Fruit fly (Drosophila melanogaster) whole organism, embryonic: ENCODE data around the gene HDAC4.

Experiments
- Abd-B ChIP-seq: fragments of 200-800 bp; sonication (Bioruptor generic); optimal IDR thresholded peaks from 2 replicates; lab custom pipeline; 2018; ENCODE audit warnings: missing biosample characterization, mild to moderate bottlenecking, missing genetic modification characterization, moderate library complexity
- B-H1 ChIP-seq: fragments of 200-800 bp; sonication (Bioruptor generic); IDR thresholded peaks from 3 replicates; pipeline ENCODE4 v1.3.6; 2022; ENCODE audit warnings: missing biosample characterization, missing genetic modification characterization
- Bgb ChIP-seq: fragments of 200-800 bp; sonication (Bioruptor generic); IDR thresholded peaks from 2 replicates; pipeline ENCODE4 v1.3.6; 2022; ENCODE audit warnings: missing biosample characterization, missing genetic modification characterization; ENCODE audit not compliant: partially characterized antibody
- BtbVII ChIP-seq: fragments of 200-800 bp; sonication (Bioruptor generic); optimal IDR thresholded peaks from 3 replicates; lab custom pipeline; 2017; ENCODE audit warnings: missing biosample characterization, mild to moderate bottlenecking, missing genetic modification characterization
- CG10543 ChIP-seq: fragments of 200-800 bp; sonication (Bioruptor generic); optimal IDR thresholded peaks from 3 replicates; lab custom pipeline; 2017; ENCODE audit warnings: missing biosample characterization, mild to moderate bottlenecking, missing genetic modification characterization, moderate library complexity
- CG13775 ChIP-seq: fragments of 200-800 bp; sonication (Bioruptor generic); optimal IDR thresholded peaks from 3 replicates; lab custom pipeline; 2017; ENCODE audit warnings: missing biosample characterization, mild to moderate bottlenecking, missing genetic modification characterization
- CG14965 ChIP-seq: fragments of 200-800 bp; sonication (Bioruptor generic); optimal IDR thresholded peaks from 2 replicates; lab custom pipeline; 2016; ENCODE audit warnings: missing biosample characterization, missing genetic modification characterization, borderline replicate concordance
- CG17328 ChIP-seq: fragments of 200-800 bp; sonication (Bioruptor generic); IDR thresholded peaks from 2 replicates; pipeline ENCODE4 v1.3.6; 2022; ENCODE audit warnings: missing biosample characterization, missing genetic modification characterization
- CG17359 ChIP-seq: fragments of 200-800 bp; sonication (Bioruptor generic); optimal IDR thresholded peaks from 3 replicates; lab custom pipeline; 2018; ENCODE audit warnings: missing biosample characterization, mild to moderate bottlenecking, missing genetic modification characterization, moderate library complexity
- CG17385 ChIP-seq: fragments of 200-800 bp; sonication (Bioruptor generic); optimal IDR thresholded peaks from 3 replicates; lab custom pipeline; 2018; ENCODE audit warnings: missing biosample characterization, mild to moderate bottlenecking, missing genetic modification characterization
- CG18262 ChIP-seq: fragments of 200-800 bp; optimal IDR thresholded peaks from 3 replicates; lab custom pipeline; 2019; ENCODE audit warnings: missing biosample characterization, mild to moderate bottlenecking, missing genetic modification characterization, moderate library complexity
- CG2116 ChIP-seq: fragments of 200-800 bp; sonication (Bioruptor generic); optimal IDR thresholded peaks from 3 replicates; lab custom pipeline; 2018; ENCODE audit warnings: missing biosample characterization, mild to moderate bottlenecking, missing genetic modification characterization
- CG2678 ChIP-seq: fragments of 200-800 bp; sonication (Bioruptor generic); optimal IDR thresholded peaks from 3 replicates; lab custom pipeline; 2019; ENCODE audit warnings: missing biosample characterization, mild to moderate bottlenecking, missing genetic modification characterization, moderate library complexity
- CG2889 ChIP-seq: fragments of 200-800 bp; sonication (Bioruptor generic); IDR thresholded peaks from 3 replicates; pipeline ENCODE4 v1.3.6; 2022; ENCODE audit warnings: missing biosample characterization, missing genetic modification characterization
- CG31441 ChIP-seq: fragments of 200-800 bp; sonication (Bioruptor generic); IDR thresholded peaks from 2 replicates; pipeline ENCODE4 v1.3.6; 2022; ENCODE audit warnings: missing biosample characterization, missing genetic modification characterization
- CG3281 ChIP-seq: fragments of 200-800 bp; sonication (Bioruptor generic); optimal IDR thresholded peaks from 3 replicates; lab custom pipeline; 2017; ENCODE audit warnings: missing biosample characterization, mild to moderate bottlenecking, missing genetic modification characterization
- CG5245 ChIP-seq: fragments of 200-800 bp; sonication (Bioruptor generic); optimal IDR thresholded peaks from 3 replicates; lab custom pipeline; 2016; ENCODE audit warnings: missing biosample characterization, missing genetic modification characterization
- CG6689 ChIP-seq: fragments of 200-800 bp; sonication (Bioruptor generic); IDR thresholded peaks from 2 replicates; pipeline ENCODE4 v1.3.6; 2022; ENCODE audit warnings: missing biosample characterization, missing genetic modification characterization
- CG7963 ChIP-seq: fragments of 200-800 bp; sonication (Bioruptor generic); IDR thresholded peaks from 3 replicates; pipeline ENCODE4 v1.3.6; 2022; ENCODE audit warnings: missing biosample characterization, missing genetic modification characterization; ENCODE audit not compliant: partially characterized antibody
- CG8290 ChIP-seq, 3 experiments: fragments of 200-800 bp; sonication (Bioruptor generic); optimal IDR thresholded peaks; 2 replicates each; lab custom pipeline; 2016 to 2019; ENCODE audit warnings: missing biosample characterization in 3 of 3, missing genetic modification characterization in 3 of 3, mild to moderate bottlenecking in 2 of 3, moderate library complexity in 1 of 3
- CoRest ChIP-seq: fragments of 200-800 bp; sonication (Bioruptor generic); optimal IDR thresholded peaks from 3 replicates; lab custom pipeline; 2018; ENCODE audit warnings: missing biosample characterization, mild to moderate bottlenecking, missing genetic modification characterization, moderate library complexity
- D19A ChIP-seq: fragments of 200-800 bp; optimal IDR thresholded peaks from 3 replicates; lab custom pipeline; 2019; ENCODE audit warnings: missing biosample characterization, mild to moderate bottlenecking, missing genetic modification characterization, moderate library complexity
- D19B ChIP-seq: fragments of 200-800 bp; sonication (Bioruptor generic); optimal IDR thresholded peaks from 2 replicates; lab custom pipeline; 2017; ENCODE audit warnings: missing biosample characterization, mild to moderate bottlenecking, missing genetic modification characterization
- Deaf1 ChIP-seq: fragments of 200-800 bp; optimal IDR thresholded peaks from 3 replicates; lab custom pipeline; 2019; ENCODE audit warnings: missing biosample characterization, mild to moderate bottlenecking, missing genetic modification characterization, moderate library complexity
- Drgx ChIP-seq: fragments of 200-800 bp; sonication (Bioruptor generic); IDR thresholded peaks from 2 replicates; pipeline ENCODE4 v1.3.6; 2022; ENCODE audit warnings: missing biosample characterization, missing genetic modification characterization
- Ets65A ChIP-seq: fragments of 200-800 bp; sonication (Bioruptor generic); peaks from one replicate; lab custom pipeline; 2016; ENCODE audit warnings: missing biosample characterization, missing genetic modification characterization
- Fer1 ChIP-seq: fragments of 200-800 bp; sonication (Bioruptor generic); optimal IDR thresholded peaks from 2 replicates; lab custom pipeline; 2017; ENCODE audit warnings: missing biosample characterization, mild to moderate bottlenecking, missing genetic modification characterization
- Hr78 ChIP-seq, 2 experiments: fragments of 200-800 bp in 1 of 2; fragments of >200 bp in 1 of 2; sonication (Bioruptor generic) in 1 of 2; optimal IDR thresholded peaks; 2 replicates each; lab custom pipeline; 2017 to 2019; ENCODE audit warnings: missing biosample characterization in 2 of 2, missing genetic modification characterization in 2 of 2, mild to moderate bottlenecking in 1 of 2, moderate library complexity in 1 of 2
- Jarid2 ChIP-seq: fragments of 200-800 bp; sonication (Bioruptor generic); optimal IDR thresholded peaks from 3 replicates; lab custom pipeline; 2017; ENCODE audit warnings: mild to moderate bottlenecking, missing biosample characterization, missing genetic modification reagents, missing genetic modification characterization
- NfI ChIP-seq: fragments of 200-800 bp; sonication (Bioruptor generic); optimal IDR thresholded peaks from 3 replicates; lab custom pipeline; 2018; ENCODE audit warnings: missing biosample characterization, mild to moderate bottlenecking, missing genetic modification characterization, moderate library complexity
- Sox100B ChIP-seq: fragments of 200-800 bp; sonication (Bioruptor generic); optimal IDR thresholded peaks from 3 replicates; lab custom pipeline; 2018; ENCODE audit warnings: missing biosample characterization, mild to moderate bottlenecking, missing genetic modification characterization
- Trl ChIP-seq, 3 experiments: fragments of >200 bp in 2 of 3; fragments of 200-800 bp in 1 of 3; sonication (Bioruptor generic) in 1 of 3; optimal IDR thresholded peaks; 2 replicates in 1 of 3; 3 replicates in 2 of 3; lab custom pipeline; 2016 to 2017; ENCODE audit warnings: missing biosample characterization in 1 of 3, missing genetic modification characterization in 1 of 3
- bcd ChIP-seq: fragments of 200-800 bp; sonication (Bioruptor generic); optimal IDR thresholded peaks from 2 replicates; lab custom pipeline; 2017; ENCODE audit warnings: missing biosample characterization, mild to moderate bottlenecking, missing genetic modification characterization
- bigmax ChIP-seq: fragments of 200-800 bp; sonication (Bioruptor generic); optimal IDR thresholded peaks from 2 replicates; lab custom pipeline; 2018; ENCODE audit warnings: missing biosample characterization, mild to moderate bottlenecking, missing genetic modification characterization
- caup ChIP-seq: fragments of 200-800 bp; sonication (Bioruptor generic); optimal IDR thresholded peaks from 3 replicates; lab custom pipeline; 2017; ENCODE audit warnings: missing biosample characterization, mild to moderate bottlenecking, missing genetic modification characterization, moderate library complexity; ENCODE audit not compliant: severe bottlenecking
- cg ChIP-seq: fragments of 200-800 bp; sonication (Bioruptor generic); optimal IDR thresholded peaks from 3 replicates; lab custom pipeline; 2019; ENCODE audit warnings: missing biosample characterization, mild to moderate bottlenecking, missing genetic modification characterization, moderate library complexity
- da ChIP-seq: fragments of 200-800 bp; sonication (Bioruptor generic); optimal IDR thresholded peaks from 2 replicates; lab custom pipeline; 2016; ENCODE audit warnings: missing biosample characterization, missing genetic modification characterization
- grau ChIP-seq: fragments of 200-800 bp; optimal IDR thresholded peaks from 3 replicates; lab custom pipeline; 2019; ENCODE audit warnings: missing biosample characterization, mild to moderate bottlenecking, missing genetic modification characterization, moderate library complexity
- repo ChIP-seq: fragments of 200-800 bp; sonication (Bioruptor generic); optimal IDR thresholded peaks from 2 replicates; lab custom pipeline; 2016; ENCODE audit warnings: missing biosample characterization, missing genetic modification characterization
- rib ChIP-seq: fragments of 200-800 bp; sonication (Bioruptor generic); IDR thresholded peaks from 2 replicates; pipeline ENCODE4 v1.3.6; 2022; ENCODE audit warnings: missing biosample characterization, missing genetic modification characterization
- row ChIP-seq: fragments of 200-800 bp; sonication (Bioruptor generic); IDR thresholded peaks from 3 replicates; pipeline ENCODE4 v1.3.6; 2022; ENCODE audit warnings: missing biosample characterization, missing genetic modification characterization
- salm ChIP-seq: fragments of 200-800 bp; sonication (Bioruptor generic); optimal IDR thresholded peaks from 2 replicates; lab custom pipeline; 2018; ENCODE audit warnings: missing biosample characterization, mild to moderate bottlenecking, missing genetic modification characterization
- sens ChIP-seq: fragments of 200-800 bp; sonication (Bioruptor generic); peaks from one replicate; lab custom pipeline; 2016; ENCODE audit warnings: missing biosample characterization, missing genetic modification characterization
- sqz ChIP-seq: fragments of 200-800 bp; sonication (Bioruptor generic); optimal IDR thresholded peaks from 3 replicates; lab custom pipeline; 2018; ENCODE audit warnings: missing biosample characterization, mild to moderate bottlenecking, missing genetic modification characterization

The HDAC4 gene

DNA sequence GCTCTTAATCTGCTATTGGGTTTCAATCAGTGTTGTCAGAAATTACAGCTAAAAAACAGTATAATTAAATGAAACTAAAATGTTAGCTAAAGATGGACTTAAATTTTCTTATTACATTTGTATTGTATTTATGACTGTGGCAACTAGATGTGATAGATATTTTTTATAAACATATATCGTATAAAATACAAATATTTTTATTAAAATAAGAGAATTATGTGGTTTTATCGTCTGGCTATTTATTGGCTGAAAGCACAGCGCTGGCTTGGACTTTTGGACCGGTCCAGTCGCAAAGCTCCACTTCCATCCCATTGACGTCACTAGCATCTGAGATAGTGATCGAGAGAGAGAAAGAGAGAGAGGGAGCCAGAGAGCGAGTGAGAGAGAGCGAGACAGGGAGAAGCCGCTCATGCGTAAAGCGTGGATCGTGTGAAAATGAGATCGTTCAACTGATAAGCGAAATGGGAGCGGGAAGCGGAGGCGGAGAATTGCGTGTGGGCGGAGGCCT, 34.0 kb upstream of the HDAC4 start (continued):
- TF ChIP-seq Abd-B (GFP tag; lab: Kevin White, UChicago) (peak; percentile 6), CoRest (tag; lab: Kevin White, UChicago) (peak; percentile 52), BtbVII (peak; percentile 62), Trl (optimal IDR thresholded peaks at IDR 0.05; lab: Kevin White, UChicago) (peak; percentile 53 to 80), Trl (GFP tag; optimal IDR thresholded peaks at IDR 0.05; lab: Kevin White, UChicago) (no peak), rib (GFP tag; lab: Robert Waterston, UW) (0 out of 2 replicates have a peak, but pooled peaks have one; percentile 27), bcd (GFP tag; lab: Kevin White, UChicago) (peak; percentile 39), D19B (GFP tag; lab: Kevin White, UChicago) (peak; percentile 1), caup (GFP tag; lab: Kevin White, UChicago) (peak; percentile 3), CG2678 (tag; lab: Kevin White, UChicago) (peak; percentile 73), CG3281 (GFP tag; lab: Kevin White, UChicago) (peak; percentile 60), CG13775 (GFP tag; lab: Kevin White, UChicago) (peak; percentile 14), NfI (GFP tag; lab: Kevin White, UChicago) (peak; percentile 36), CG31441 (GFP tag; lab: Robert Waterston, UW) (peak; percentile 18; the same call in 1 of the 2 replicates), CG6689 (GFP tag; lab: Robert Waterston, UW) (peak; percentile 40; the same call in 1 of the 2 replicates), CG17385 (GFP tag; lab: Kevin White, UChicago) (peak; percentile 34)
- TF ChIP-seq, all 482 proteins: peak for 112

DNA sequence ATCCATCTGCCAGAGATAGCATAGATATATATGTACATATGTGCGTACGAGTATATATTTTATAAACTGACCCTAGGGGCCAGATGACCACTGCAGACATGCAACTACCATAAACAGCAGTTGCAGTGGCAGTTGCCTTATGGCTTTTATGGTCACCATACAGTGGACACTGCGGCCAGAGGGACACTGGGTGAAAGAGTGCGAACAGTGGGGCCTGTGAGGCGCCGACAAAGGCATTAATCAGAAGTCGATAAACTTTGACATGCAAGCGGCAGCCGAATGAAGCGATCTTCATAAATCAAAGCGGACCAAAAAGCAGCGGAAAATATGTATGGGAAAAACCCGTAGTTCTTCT, 30.0 kb upstream of the HDAC4 start:
- TF ChIP-seq CG5245 (no peak), Fer1 (GFP tag; lab: Kevin White, UChicago) (no peak), grau (tag; lab: Kevin White, UChicago) (peak; percentile 49), Hr78 (GFP tag; optimal IDR thresholded peaks at IDR 0.05; lab: Kevin White, UChicago) (peak in 1 of 2 experiments; percentile 43)

DNA sequence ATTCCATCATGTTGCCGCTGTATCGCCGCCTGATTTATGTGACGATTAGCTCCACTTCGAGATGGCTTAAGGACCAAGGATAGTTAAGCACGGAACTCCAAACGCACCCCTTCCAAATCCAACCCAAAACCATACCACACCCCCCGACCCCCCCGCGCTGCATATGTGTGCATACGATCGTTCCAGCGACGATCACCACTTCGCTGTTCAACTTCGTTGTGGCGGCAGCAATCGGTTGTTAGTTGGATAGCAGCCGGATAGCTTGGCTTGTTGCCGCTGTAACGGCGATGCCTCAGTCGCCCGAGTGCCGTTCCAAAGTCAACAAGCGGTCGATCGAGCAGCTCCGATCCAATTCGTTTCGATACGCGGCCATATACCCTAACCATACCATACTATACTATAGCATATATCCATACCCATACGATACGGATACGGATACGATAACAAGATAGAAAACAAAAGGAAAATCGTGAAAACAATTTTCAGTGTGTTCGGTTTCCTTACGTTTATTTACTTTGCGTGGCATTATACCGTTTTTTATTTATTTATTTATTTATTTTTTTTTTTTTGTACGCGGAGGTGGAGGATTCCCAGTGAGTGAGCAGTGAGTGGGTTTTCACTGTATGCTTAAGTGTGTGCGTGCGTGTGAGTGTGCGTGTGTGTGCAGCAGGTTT, 29.5 kb upstream of the HDAC4 start:
- TF ChIP-seq B-H1 (GFP tag; lab: Robert Waterston, UW) (no peak), CG18262 (tag; lab: Kevin White, UChicago) (no peak), sens (peak; percentile 71), CG8290 (GFP tag; optimal IDR thresholded peaks at IDR 0.05; lab: Kevin White, UChicago) (no peak), CG8290 (tag; optimal IDR thresholded peaks at IDR 0.05; lab: Kevin White, UChicago) (peak in 1 of 2 experiments; percentile 31), CG7963 (no peak), CG17359 (tag; lab: Kevin White, UChicago) (peak; percentile 14), row (0 out of 3 replicates have a peak, but pooled peaks have one; percentile 15), Sox100B (GFP tag; lab: Kevin White, UChicago) (no peak), cg (GFP tag; lab: Kevin White, UChicago) (peak; percentile 39), CG2889 (GFP tag; lab: Robert Waterston, UW) (no peak), CG17328 (GFP tag; lab: Robert Waterston, UW) (0 out of 2 replicates have a peak, but pooled peaks have one; percentile 10), bigmax (GFP tag; lab: Kevin White, UChicago) (no peak), Deaf1 (tag; lab: Kevin White, UChicago) (peak; percentile 94), Jarid2 (peak; percentile 47), da (GFP tag; lab: Kevin White, UChicago) (no peak), salm (tag; lab: Kevin White, UChicago) (no peak), CG2116 (no peak), Drgx (GFP tag; lab: Robert Waterston, UW) (peak; percentile 15; the same call in 1 of the 2 replicates), sqz (GFP tag; lab: Kevin White, UChicago) (peak; percentile 33), Ets65A (GFP tag; lab: Kevin White, UChicago) (no peak), repo (GFP tag; lab: Kevin White, UChicago) (no peak), CG10543 (GFP tag; lab: Kevin White, UChicago) (peak; percentile 23), D19A (tag; lab: Kevin White, UChicago) (peak; percentile 75), Bgb (GFP tag; lab: Robert Waterston, UW) (peak; percentile 24; the same call in 1 of the 2 replicates), CG14965 (GFP tag; lab: Kevin White, UChicago) (no peak)
